Worm (Caenorhabditis elegans) whole organism, L4 larva: Measurements from ENCODE around the gene gmn-1.

Experiments used
- D1046.2 ChIP-seq: fragments of 200-800 bp; sonication (Bioruptor generic); IDR thresholded peaks from 2 replicates; pipeline ENCODE4 v1.3.6; 2022; ENCODE audit warnings: missing genetic modification characterization, missing compliant biosample characterization
- F10B5.3 ChIP-seq: sonication (generic microtip); optimal IDR thresholded peaks from 2 replicates; lab custom pipeline; 2016; ENCODE audit warnings: mild to moderate bottlenecking, missing genetic modification characterization, missing compliant biosample characterization
- F37D6.2 ChIP-seq: sonication (generic microtip); optimal IDR thresholded peaks from 2 replicates; lab custom pipeline; 2016; ENCODE audit warnings: mild to moderate bottlenecking, missing genetic modification characterization, missing compliant biosample characterization
- Y105C5A.15 ChIP-seq: fragments of 200-800 bp; sonication (Bioruptor generic); IDR thresholded peaks from 2 replicates; pipeline ENCODE4 v1.3.6; 2022; ENCODE audit warnings: missing genetic modification characterization, missing compliant biosample characterization
- Y48G9A.11 ChIP-seq: fragments of 200-800 bp; sonication (Bioruptor generic); IDR thresholded peaks from 2 replicates; pipeline ENCODE4 v1.3.6; 2022; ENCODE audit warnings: missing genetic modification reagents, missing genetic modification characterization, missing compliant biosample characterization
- ZK337.2 ChIP-seq: fragments of 200-800 bp; sonication (Bioruptor generic); IDR thresholded peaks from 2 replicates; pipeline ENCODE4 v1.3.6; 2022; ENCODE audit warnings: missing genetic modification reagents, missing genetic modification characterization, missing compliant biosample characterization
- ZK546.5 ChIP-seq, 2 experiments: sonication (generic microtip); optimal IDR thresholded peaks; 2 replicates each; lab custom pipeline; 2017; ENCODE audit warnings: missing biosample characterization in 2 of 2, missing genetic modification characterization in 2 of 2
- aha-1 ChIP-seq: fragments of 150-350 bp; peaks from one replicate; lab custom pipeline; 2014; ENCODE audit warnings: missing biosample characterization, missing genetic modification characterization
- ama-1 ChIP-seq: fragments of 150-350 bp; optimal IDR thresholded peaks from 2 replicates; lab custom pipeline; 2014; ENCODE audit warnings: inconsistent platforms, mixed read lengths
- arid-1 ChIP-seq: fragments of 200-800 bp; sonication (Bioruptor generic); conservative IDR thresholded peaks from 2 replicates; pipeline ENCODE4 v1.3.6; 2022; ENCODE audit warnings: missing genetic modification reagents, missing genetic modification characterization, missing compliant biosample characterization
- attf-4 ChIP-seq: sonication (generic microtip); optimal IDR thresholded peaks from 3 replicates; lab custom pipeline; 2017; ENCODE audit warnings: missing biosample characterization, missing genetic modification characterization
- ceh-28 ChIP-seq: fragments of 150-350 bp; optimal IDR thresholded peaks from 2 replicates; lab custom pipeline; 2014; ENCODE audit warnings: missing biosample characterization, missing genetic modification reagents, missing genetic modification characterization
- ceh-32 ChIP-seq: sonication (generic microtip); optimal IDR thresholded peaks from 2 replicates; lab custom pipeline; 2016; ENCODE audit warnings: mild to moderate bottlenecking, missing genetic modification characterization, missing compliant biosample characterization; ENCODE audit not compliant: poor library complexity
- ceh-62 ChIP-seq: sonication (generic microtip); optimal IDR thresholded peaks from 2 replicates; lab custom pipeline; 2017; ENCODE audit warnings: missing biosample characterization, missing genetic modification characterization
- ceh-82 ChIP-seq: sonication (generic microtip); optimal IDR thresholded peaks from 2 replicates; lab custom pipeline; 2017; ENCODE audit warnings: missing biosample characterization, missing genetic modification characterization
- ces-1 ChIP-seq: fragments of 150-350 bp; sonication (generic microtip); optimal IDR thresholded peaks from 4 replicates; lab custom pipeline; 2014; ENCODE audit warnings: missing biosample characterization, missing genetic modification reagents, missing genetic modification characterization
- daf-8 ChIP-seq: fragments of 200-800 bp; sonication (Bioruptor generic); IDR thresholded peaks from 2 replicates; pipeline ENCODE4 v1.3.6; 2022; ENCODE audit warnings: missing genetic modification characterization, missing compliant biosample characterization
- dmd-9 ChIP-seq: fragments of 200-800 bp; sonication (Bioruptor generic); IDR thresholded peaks from 2 replicates; pipeline ENCODE4 v1.3.6; 2022; ENCODE audit warnings: missing genetic modification reagents, missing genetic modification characterization, missing compliant biosample characterization
- dve-1 ChIP-seq: sonication (generic microtip); optimal IDR thresholded peaks from 2 replicates; lab custom pipeline; 2017; ENCODE audit warnings: antibody characterized with exemption, mild to moderate bottlenecking, missing genetic modification characterization, missing compliant biosample characterization; ENCODE audit not compliant: insufficient read depth
- egl-27 ChIP-seq: sonication (generic microtip); optimal IDR thresholded peaks from 3 replicates; lab custom pipeline; 2017; ENCODE audit warnings: missing biosample characterization, missing genetic modification reagents, missing genetic modification characterization
- fkh-10 ChIP-seq: fragments of 150-350 bp; optimal IDR thresholded peaks from 2 replicates; lab custom pipeline; 2014; ENCODE audit warnings: missing biosample characterization, missing genetic modification reagents, missing genetic modification characterization
- fos-1 ChIP-seq: fragments of 150-350 bp; optimal IDR thresholded peaks from 2 replicates; lab custom pipeline; 2014; ENCODE audit warnings: missing biosample characterization, missing genetic modification characterization
- hif-1 ChIP-seq, 2 experiments: sonication (generic microtip); optimal IDR thresholded peaks; 2 replicates each; lab custom pipeline; 2016 to 2017; ENCODE audit warnings: missing compliant biosample characterization in 2 of 2, missing genetic modification characterization in 2 of 2, missing genetic modification reagents in 2 of 2, missing genotype in 2 of 2, mild to moderate bottlenecking in 1 of 2
- hlh-11 ChIP-seq: fragments of 200-800 bp; sonication (Bioruptor generic); optimal IDR thresholded peaks from 2 replicates; lab custom pipeline; 2018; ENCODE audit warnings: mild to moderate bottlenecking, missing genetic modification characterization, missing compliant biosample characterization
- jun-1 ChIP-seq: fragments of 150-350 bp; optimal IDR thresholded peaks from 2 replicates; lab custom pipeline; 2014; ENCODE audit warnings: missing biosample characterization, missing genetic modification reagents, missing genetic modification characterization
- lim-7 ChIP-seq: fragments of 200-800 bp; sonication (Bioruptor generic); IDR thresholded peaks from 2 replicates; pipeline ENCODE4 v1.3.6; 2022; ENCODE audit warnings: missing genetic modification characterization, missing compliant biosample characterization
- lin-38 ChIP-seq: fragments of 200-800 bp; sonication (Bioruptor generic); IDR thresholded peaks from 2 replicates; pipeline ENCODE4 v1.3.6; 2022; ENCODE audit warnings: missing genetic modification reagents, missing genetic modification characterization, missing compliant biosample characterization
- lin-39 ChIP-seq: fragments of 150-350 bp; optimal IDR thresholded peaks from 2 replicates; lab custom pipeline; 2014; ENCODE audit warnings: missing biosample characterization, missing genetic modification reagents, missing genetic modification characterization
- lsy-2 ChIP-seq, 2 experiments: fragments of 150-350 bp in 1 of 2; sonication (generic microtip) in 1 of 2; optimal IDR thresholded peaks; 2 replicates each; lab custom pipeline; 2014 to 2017; ENCODE audit warnings: missing biosample characterization in 2 of 2, missing genetic modification characterization in 2 of 2
- madf-5 ChIP-seq, 2 experiments: fragments of 200-800 bp; sonication (Bioruptor generic); IDR thresholded peaks; 2 replicates each; pipeline ENCODE4 v1.3.6; 2022; ENCODE audit warnings: missing compliant biosample characterization in 2 of 2, missing genetic modification characterization in 2 of 2
- madf-9 ChIP-seq: fragments of 200-800 bp; sonication (Bioruptor generic); conservative IDR thresholded peaks from 2 replicates; pipeline ENCODE4 v1.3.6; 2022; ENCODE audit warnings: missing genetic modification reagents, missing genetic modification characterization, missing compliant biosample characterization
- nhr-111 ChIP-seq: fragments of 200-800 bp; sonication (Bioruptor generic); optimal IDR thresholded peaks from 2 replicates; lab custom pipeline; 2018; ENCODE audit warnings: mild to moderate bottlenecking, missing genetic modification characterization, missing compliant biosample characterization
- nhr-237 ChIP-seq: sonication (generic microtip); optimal IDR thresholded peaks from 2 replicates; lab custom pipeline; 2017; ENCODE audit warnings: missing biosample characterization, missing genetic modification characterization
- pqm-1 ChIP-seq: sonication (generic microtip); optimal IDR thresholded peaks from 2 replicates; lab custom pipeline; 2017; ENCODE audit warnings: missing biosample characterization, missing genetic modification characterization
- saeg-2 ChIP-seq: fragments of 200-800 bp; sonication (Bioruptor generic); IDR thresholded peaks from 2 replicates; pipeline ENCODE4 v1.3.6; 2022; ENCODE audit warnings: missing genetic modification reagents, missing genetic modification characterization, missing compliant biosample characterization
- set-16 ChIP-seq: fragments of 200-800 bp; sonication (Bioruptor generic); IDR thresholded peaks from 2 replicates; pipeline ENCODE4 v1.3.6; 2022; ENCODE audit warnings: missing genetic modification reagents, missing genetic modification characterization, missing compliant biosample characterization
- skn-1 ChIP-seq: fragments of 150-350 bp; optimal IDR thresholded peaks from 2 replicates; lab custom pipeline; 2014; ENCODE audit warnings: missing biosample characterization, missing genetic modification characterization
- snpc-1.2 ChIP-seq: fragments of 200-800 bp; sonication (Bioruptor generic); IDR thresholded peaks from 2 replicates; pipeline ENCODE4 v1.3.6; 2022; ENCODE audit warnings: missing genetic modification reagents, missing genetic modification characterization, missing compliant biosample characterization
- snpc-4 ChIP-seq: fragments of 150-350 bp; optimal IDR thresholded peaks from 2 replicates; lab custom pipeline; 2014; ENCODE audit warnings: missing biosample characterization, missing genetic modification characterization
- tag-97 ChIP-seq: fragments of 200-800 bp; sonication (Bioruptor generic); IDR thresholded peaks from 2 replicates; pipeline ENCODE4 v1.3.6; 2022; ENCODE audit warnings: missing genetic modification characterization, missing compliant biosample characterization
- unc-62 ChIP-seq, 3 experiments: fragments of 150-350 bp in 1 of 3; sonication (generic microtip); optimal IDR thresholded peaks in 2 of 3; peaks in 1 of 3; 1 replicate in 1 of 3; 2 replicates in 2 of 3; lab custom pipeline; 2014 to 2017; ENCODE audit warnings: missing biosample characterization in 3 of 3, missing genetic modification characterization in 3 of 3, missing genetic modification reagents in 3 of 3, missing genotype in 1 of 3
- zag-1 ChIP-seq: fragments of 150-350 bp; optimal IDR thresholded peaks from 2 replicates; lab custom pipeline; 2014; ENCODE audit warnings: missing biosample characterization, missing genetic modification characterization
- ztf-7 ChIP-seq: fragments of 150-350 bp; optimal IDR thresholded peaks from 2 replicates; lab custom pipeline; 2014; ENCODE audit warnings: missing biosample characterization, missing genetic modification characterization

gmn-1 gene

ce11 chrIII:12218078-12218477 lies 7.1 kb downstream of the gmn-1 start:
- TF ChIP-seq aha-1 (tag; lab: Kevin White, UChicago) (peak; percentile 82), ztf-7 (tag; lab: Kevin White, UChicago) (no peak)
- TF ChIP-seq, all 104 proteins: peak for 1

ce11 chrIII:12215596-12215995 lies 9.5 kb downstream of the gmn-1 start, which contains the start of gene Y75B8A.13:
Gene Y75B8A.13, minus strand, starts transcription at chrIII:12215696.
- no peak for TF ChIP-seq F10B5.3 (tag; lab: Kevin White, UChicago)
- TF ChIP-seq ceh-28 (tag; lab: Kevin White, UChicago): no peak
- TF ChIP-seq pqm-1 (tag; lab: Kevin White, UChicago): no peak
- no peak for TF ChIP-seq fos-1
- no peak for TF ChIP-seq madf-9 (GFP tag; lab: Robert Waterston, UW)
- no peak for TF ChIP-seq ceh-82 (tag; lab: Kevin White, UChicago)
- no peak for TF ChIP-seq daf-8 (GFP tag; lab: Robert Waterston, UW)
- no peak for TF ChIP-seq ztf-7 (tag; lab: Kevin White, UChicago)
- TF ChIP-seq egl-27 (tag; lab: Kevin White, UChicago): no peak
- TF ChIP-seq unc-62 (GFP tag; optimal IDR thresholded peaks at IDR 0.05 in 1 of 2; lab: Kevin White, UChicago): no peak
- TF ChIP-seq unc-62 (tag; optimal IDR thresholded peaks at IDR 0.05; lab: Kevin White, UChicago): no peak
- no peak for TF ChIP-seq arid-1 (GFP tag; lab: Robert Waterston, UW)
- TF ChIP-seq attf-4: no peak
- TF ChIP-seq Y105C5A.15 (GFP tag; lab: Robert Waterston, UW): no peak
- no peak for TF ChIP-seq zag-1 (tag; lab: Kevin White, UChicago)

ce11 chrIII:12207574-12207973 lies 17.6 kb downstream of the gmn-1 start:
- TF ChIP-seq hlh-11 (no peak), lin-39 (no peak), aha-1 (tag; lab: Kevin White, UChicago) (peak; percentile 71), set-16 (GFP tag; lab: Robert Waterston, UW) (peak; percentile 71), unc-62 (GFP tag; optimal IDR thresholded peaks at IDR 0.05 in 1 of 2; lab: Kevin White, UChicago) (peak in 1 of 2 experiments; percentile 55), unc-62 (tag; optimal IDR thresholded peaks at IDR 0.05; lab: Kevin White, UChicago) (no peak)

ce11 chrIII:12205271-12205670 lies 19.9 kb downstream of the gmn-1 start:
- TF ChIP-seq snpc-1.2 (GFP tag; lab: Robert Waterston, UW) (no peak), ztf-7 (tag; lab: Kevin White, UChicago) (no peak), set-16 (GFP tag; lab: Robert Waterston, UW) (peak; percentile 59), D1046.2 (GFP tag; lab: Robert Waterston, UW) (0 out of 2 replicates have a peak, but pooled peaks have one; percentile 49), saeg-2 (GFP tag; lab: Robert Waterston, UW) (no peak), madf-5 (GFP tag; IDR thresholded peaks at IDR 0.05; lab: Robert Waterston, UW) (no peak), ces-1 (no peak), snpc-4 (no peak), jun-1 (tag; lab: Kevin White, UChicago) (no peak), hlh-11 (no peak), fos-1 (no peak), dve-1 (tag; lab: Kevin White, UChicago) (no peak), ceh-32 (no peak)

ce11 chrIII:12202437-12202836 lies 22.7 kb downstream of the gmn-1 start, which contains the start of gene osm-12:
Gene osm-12, minus strand, starts transcription at chrIII:12202537.
- TF ChIP-seq fkh-10 (no peak), aha-1 (tag; lab: Kevin White, UChicago) (peak; percentile 71), hif-1 (tag; optimal IDR thresholded peaks at IDR 0.05; lab: Kevin White, UChicago) (no peak)

- no peak for TF ChIP-seq unc-62 (GFP tag; optimal IDR thresholded peaks at IDR 0.05 in 1 of 2; lab: Kevin White, UChicago)
- no peak for TF ChIP-seq unc-62 (tag; optimal IDR thresholded peaks at IDR 0.05; lab: Kevin White, UChicago)
- no peak for TF ChIP-seq ZK546.5 (tag; optimal IDR thresholded peaks at IDR 0.05; lab: Kevin White, UChicago)
- no peak for TF ChIP-seq ceh-62 (tag; lab: Kevin White, UChicago)
- no peak for TF ChIP-seq lsy-2 (tag; optimal IDR thresholded peaks at IDR 0.05; lab: Kevin White, UChicago)
- TF ChIP-seq skn-1 (tag; lab: Kevin White, UChicago): no peak
- no peak for TF ChIP-seq tag-97 (GFP tag; lab: Robert Waterston, UW)
- TF ChIP-seq ZK337.2 (GFP tag; lab: Robert Waterston, UW): no peak
- TF ChIP-seq lim-7: no peak
- no peak for TF ChIP-seq nhr-111 (GFP tag; lab: Kevin White, UChicago)
- TF ChIP-seq lin-38: no peak
- no peak for TF ChIP-seq F37D6.2 (tag; lab: Kevin White, UChicago)
- TF ChIP-seq Y48G9A.11 (GFP tag; lab: Robert Waterston, UW): no peak
- no peak for TF ChIP-seq ama-1 (lab: Kevin White, UChicago)
- TF ChIP-seq nhr-237 (tag; lab: Kevin White, UChicago): no peak
- no peak for TF ChIP-seq dmd-9 (GFP tag; lab: Robert Waterston, UW)
Observed at ce11 chrIII:12198135-12198534, 27.0 kb downstream of the gmn-1 start.
